Worm (Caenorhabditis elegans) whole organism, mixed stage, embryonic: ENCODE data around the gene Y43F8B.18.

Experiments
- M03D4.4 ChIP-seq: sonication (generic microtip); optimal IDR thresholded peaks from 2 replicates; lab custom pipeline; 2017; ENCODE audit warnings: mild to moderate bottlenecking, missing genetic modification characterization, missing compliant biosample characterization
- ceh-43 ChIP-seq: fragments of 200-800 bp; sonication (Bioruptor generic); optimal IDR thresholded peaks from 2 replicates; lab custom pipeline; 2018; ENCODE audit warnings: mild to moderate bottlenecking, missing genetic modification characterization, moderate library complexity, missing compliant biosample characterization
- ham-2 ChIP-seq: fragments of 200-800 bp; sonication (Bioruptor generic); optimal IDR thresholded peaks from 2 replicates; lab custom pipeline; 2018; ENCODE audit warnings: mild to moderate bottlenecking, missing genetic modification characterization, missing compliant biosample characterization
- lin-13 ChIP-seq: fragments of 150-350 bp; optimal IDR thresholded peaks from 2 replicates; lab custom pipeline; 2014; ENCODE audit warnings: missing biosample characterization, missing genetic modification characterization
- lsy-2 ChIP-seq: fragments of 150-350 bp; optimal IDR thresholded peaks from 2 replicates; lab custom pipeline; 2014; ENCODE audit warnings: missing biosample characterization, missing genetic modification characterization
- mab-5 ChIP-seq: fragments of 150-350 bp; optimal IDR thresholded peaks from 2 replicates; lab custom pipeline; 2014; ENCODE audit warnings: missing biosample characterization, missing genetic modification characterization
- nhr-12 ChIP-seq: fragments of 150-350 bp; optimal IDR thresholded peaks from 2 replicates; lab custom pipeline; 2014; ENCODE audit warnings: missing biosample characterization, missing genetic modification characterization
- snpc-4 ChIP-seq: fragments of 150-350 bp; optimal IDR thresholded peaks from 2 replicates; lab custom pipeline; 2014; ENCODE audit warnings: missing biosample characterization, missing genetic modification characterization
- unc-39 ChIP-seq: fragments of 150-350 bp; optimal IDR thresholded peaks from 2 replicates; lab custom pipeline; 2014; ENCODE audit warnings: missing biosample characterization, missing genetic modification characterization
- unc-62 ChIP-seq: fragments of 150-350 bp; optimal IDR thresholded peaks from 2 replicates; lab custom pipeline; 2014; ENCODE audit warnings: missing biosample characterization, missing genetic modification reagents, missing genetic modification characterization
- ztf-11 ChIP-seq: fragments of 150-350 bp; optimal IDR thresholded peaks from 2 replicates; lab custom pipeline; 2014; ENCODE audit warnings: missing biosample characterization, missing genetic modification characterization

DNA sequence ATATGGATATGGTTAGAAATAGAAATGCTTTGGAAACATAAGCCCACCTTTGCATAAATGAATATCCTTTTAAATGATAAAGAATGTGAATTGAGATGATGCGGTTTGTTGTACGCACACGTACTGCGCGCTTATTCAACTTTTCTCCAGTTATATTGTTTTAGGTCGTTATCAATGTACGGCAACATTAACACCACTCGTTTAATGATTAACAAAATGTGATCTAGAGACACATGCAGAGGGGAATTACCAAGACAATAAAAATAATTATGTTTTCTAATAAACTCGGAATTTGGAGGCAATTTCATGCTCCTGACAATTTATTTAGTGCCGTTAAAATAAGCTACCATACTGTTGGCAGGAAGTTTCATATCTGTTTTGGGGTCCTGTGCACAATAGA lies 40.3 kb upstream of the Y43F8B.18 start, which contains the start of gene M04C3.1:
- TF ChIP-seq mab-5 (tag; lab: Kevin White, UChicago), result no peak
- no peak for TF ChIP-seq lsy-2
- no peak for TF ChIP-seq unc-39 (tag; lab: Kevin White, UChicago)
- TF ChIP-seq lin-13, result no peak
- TF ChIP-seq snpc-4, result no peak
- TF ChIP-seq unc-62 (GFP tag; lab: Kevin White, UChicago), result no peak
- TF ChIP-seq nhr-12, result no peak
- TF ChIP-seq M03D4.4 (tag; lab: Kevin White, UChicago), result no peak
- no peak for TF ChIP-seq ceh-43 (GFP tag; lab: Kevin White, UChicago)
- no peak for TF ChIP-seq ztf-11
- TF ChIP-seq ham-2 (GFP tag; lab: Kevin White, UChicago), result no peak
